Worm (Caenorhabditis elegans): ENCODE results near the gene F40G9.18.

- no peak for TF ChIP-seq ets-7 (tag; optimal IDR thresholded peaks at IDR 0.05)
- TF ChIP-seq aly-1 (tag; optimal IDR thresholded peaks at IDR 0.05): no peak
- no peak for TF ChIP-seq ama-1 (optimal IDR thresholded peaks at IDR 0.05)
- TF ChIP-seq hnd-1 (tag; optimal IDR thresholded peaks at IDR 0.05): no peak
- no peak for TF ChIP-seq hmbx-1 (tag; optimal IDR thresholded peaks at IDR 0.05)
- TF ChIP-seq flt-1 (GFP tag; IDR thresholded peaks at IDR 0.05): no peak
- TF ChIP-seq sea-1 (GFP tag; conservative IDR thresholded peaks at IDR 0.05): no peak
- no peak for TF ChIP-seq ceh-36 (tag; optimal IDR thresholded peaks at IDR 0.05)
Measured at ce11 chrIII:149132-149531, 20.2 kb downstream of the F40G9.18 start.
